Worm (Caenorhabditis elegans) whole organism, mixed stage, embryonic: Measurements from ENCODE around the gene C25G4.3.
"Not testable (repeated sequence)": the region's sequence is repeated elsewhere in the genome, so short reads cannot be mapped to it uniquely, and the experiment has no call there.

Source experiments
- bed-3 ChIP-seq: fragments of 200-800 bp; sonication (Bioruptor generic); optimal IDR thresholded peaks from 3 replicates; lab custom pipeline; 2018; ENCODE audit warnings: mild to moderate bottlenecking, missing genetic modification characterization, moderate library complexity, missing compliant biosample characterization
- blmp-1 ChIP-seq: fragments of 150-350 bp; optimal IDR thresholded peaks from 2 replicates; lab custom pipeline; 2014; ENCODE audit warnings: missing biosample characterization, missing genetic modification characterization
- ceh-39 ChIP-seq: fragments of 150-350 bp; optimal IDR thresholded peaks from 2 replicates; lab custom pipeline; 2014; ENCODE audit warnings: missing biosample characterization, missing genetic modification characterization
- ceh-43 ChIP-seq: fragments of 200-800 bp; sonication (Bioruptor generic); optimal IDR thresholded peaks from 2 replicates; lab custom pipeline; 2018; ENCODE audit warnings: mild to moderate bottlenecking, missing genetic modification characterization, moderate library complexity, missing compliant biosample characterization
- ceh-83 ChIP-seq: fragments of 200-800 bp; sonication (Bioruptor generic); optimal IDR thresholded peaks from 2 replicates; lab custom pipeline; 2018; ENCODE audit warnings: mild to moderate bottlenecking, missing genetic modification characterization, missing compliant biosample characterization
- ces-1 ChIP-seq: fragments of 150-350 bp; optimal IDR thresholded peaks from 2 replicates; lab custom pipeline; 2014; ENCODE audit warnings: missing biosample characterization, missing genetic modification reagents, missing genetic modification characterization
- cnd-1 ChIP-seq: fragments of 200-800 bp; sonication (Bioruptor generic); optimal IDR thresholded peaks from 2 replicates; lab custom pipeline; 2018; ENCODE audit warnings: mild to moderate bottlenecking, missing genetic modification characterization, missing compliant biosample characterization
- drap-1 ChIP-seq: fragments of 200-800 bp; sonication (Bioruptor generic); optimal IDR thresholded peaks from 3 replicates; lab custom pipeline; 2018; ENCODE audit warnings: mild to moderate bottlenecking, missing genetic modification characterization, missing compliant biosample characterization
- elt-1 ChIP-seq: sonication (generic microtip); optimal IDR thresholded peaks from 2 replicates; lab custom pipeline; 2017; ENCODE audit warnings: missing genetic modification characterization, mild to moderate bottlenecking, missing compliant biosample characterization, antibody characterized with exemption, moderate library complexity, borderline replicate concordance; ENCODE audit not compliant: insufficient read depth
- elt-3 ChIP-seq: fragments of 150-350 bp; optimal IDR thresholded peaks from 2 replicates; lab custom pipeline; 2014; ENCODE audit warnings: missing biosample characterization, missing genetic modification characterization
- flh-1 ChIP-seq: fragments of 200-800 bp; sonication (Bioruptor generic); optimal IDR thresholded peaks from 2 replicates; lab custom pipeline; 2018; ENCODE audit warnings: mild to moderate bottlenecking, missing genetic modification characterization, moderate library complexity, missing compliant biosample characterization
- ham-2 ChIP-seq: fragments of 200-800 bp; sonication (Bioruptor generic); optimal IDR thresholded peaks from 2 replicates; lab custom pipeline; 2018; ENCODE audit warnings: mild to moderate bottlenecking, missing genetic modification characterization, missing compliant biosample characterization
- hlh-1 ChIP-seq: fragments of 150-350 bp; optimal IDR thresholded peaks from 2 replicates; lab custom pipeline; 2014; ENCODE audit warnings: missing biosample characterization, missing genetic modification reagents, missing genetic modification characterization
- lin-13 ChIP-seq: fragments of 150-350 bp; optimal IDR thresholded peaks from 2 replicates; lab custom pipeline; 2014; ENCODE audit warnings: missing biosample characterization, missing genetic modification characterization
- lin-32 ChIP-seq: fragments of 200-800 bp; sonication (Bioruptor generic); optimal IDR thresholded peaks from 2 replicates; lab custom pipeline; 2018; ENCODE audit warnings: mild to moderate bottlenecking, missing genetic modification characterization, missing compliant biosample characterization
- lsy-2 ChIP-seq: fragments of 150-350 bp; optimal IDR thresholded peaks from 2 replicates; lab custom pipeline; 2014; ENCODE audit warnings: missing biosample characterization, missing genetic modification characterization
- mab-5 ChIP-seq: fragments of 150-350 bp; optimal IDR thresholded peaks from 2 replicates; lab custom pipeline; 2014; ENCODE audit warnings: missing biosample characterization, missing genetic modification characterization
- mep-1 ChIP-seq: fragments of 150-350 bp; optimal IDR thresholded peaks from 2 replicates; lab custom pipeline; 2017; ENCODE audit warnings: missing biosample characterization, missing genetic modification reagents, missing genetic modification characterization, inconsistent platforms
- mls-2 ChIP-seq: sonication (generic microtip); optimal IDR thresholded peaks from 2 replicates; lab custom pipeline; 2016; ENCODE audit warnings: mild to moderate bottlenecking, missing genetic modification characterization, moderate library complexity, missing compliant biosample characterization
- nhr-2 ChIP-seq: fragments of 150-350 bp; optimal IDR thresholded peaks from 2 replicates; lab custom pipeline; 2014; ENCODE audit warnings: missing biosample characterization, missing genetic modification characterization
- nhr-28 ChIP-seq: fragments of 150-350 bp; optimal IDR thresholded peaks from 2 replicates; lab custom pipeline; 2014; ENCODE audit warnings: missing biosample characterization, missing genetic modification characterization
- nhr-76 ChIP-seq: sonication (generic microtip); optimal IDR thresholded peaks from 2 replicates; lab custom pipeline; 2017; ENCODE audit warnings: missing biosample characterization, missing genetic modification characterization
- pha-4 ChIP-seq: fragments of 150-350 bp; optimal IDR thresholded peaks from 2 replicates; lab custom pipeline; 2018; ENCODE audit warnings: missing biosample characterization, missing genetic modification reagents, missing genetic modification characterization
- sem-2 ChIP-seq: fragments of 200-800 bp; sonication (Bioruptor generic); optimal IDR thresholded peaks from 2 replicates; lab custom pipeline; 2018; ENCODE audit warnings: mild to moderate bottlenecking, missing genetic modification characterization, missing compliant biosample characterization
- snpc-4 ChIP-seq: fragments of 150-350 bp; optimal IDR thresholded peaks from 2 replicates; lab custom pipeline; 2014; ENCODE audit warnings: missing biosample characterization, missing genetic modification characterization
- sptf-1 ChIP-seq: sonication (generic microtip); optimal IDR thresholded peaks from 2 replicates; lab custom pipeline; 2017; ENCODE audit warnings: mild to moderate bottlenecking, missing genetic modification characterization, moderate library complexity, missing compliant biosample characterization
- unc-120 ChIP-seq: sonication (generic microtip); optimal IDR thresholded peaks from 2 replicates; lab custom pipeline; 2017; ENCODE audit warnings: missing genetic modification characterization, missing compliant biosample characterization; ENCODE audit not compliant: poor library complexity, severe bottlenecking
- unc-62 ChIP-seq: fragments of 150-350 bp; optimal IDR thresholded peaks from 2 replicates; lab custom pipeline; 2014; ENCODE audit warnings: missing biosample characterization, missing genetic modification reagents, missing genetic modification characterization
- ztf-11 ChIP-seq: fragments of 150-350 bp; optimal IDR thresholded peaks from 2 replicates; lab custom pipeline; 2014; ENCODE audit warnings: missing biosample characterization, missing genetic modification characterization

The C25G4.3 gene

DNA sequence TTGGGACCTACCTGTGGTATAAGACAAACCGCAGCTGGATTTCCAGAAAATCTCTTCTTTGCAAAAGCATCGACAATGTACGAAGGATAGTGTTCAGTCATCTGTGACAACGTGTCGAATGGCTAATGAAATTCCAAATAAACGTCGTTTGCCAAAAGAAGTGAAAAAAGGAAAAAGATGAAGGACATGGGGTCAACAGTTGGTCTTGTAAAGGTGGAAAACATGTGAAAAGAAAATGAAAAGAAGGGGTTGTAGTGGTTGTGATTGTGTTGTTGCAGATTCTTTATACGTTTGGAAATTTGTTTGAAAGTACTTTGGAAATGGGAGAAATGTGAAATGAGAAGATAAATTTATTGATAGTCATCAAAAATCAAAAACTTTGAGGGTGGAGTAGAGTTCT is 38.8 kb upstream of the C25G4.3 start, which contains the start of gene T04A11.4:
Gene T04A11.4, minus strand, starts transcription at position 101 of the 400 bp plus-strand sequence.
- not testable (repeated sequence) for TF ChIP-seq nhr-76; ceh-39; bed-3 (GFP tag; lab: Kevin White, UChicago)

DNA sequence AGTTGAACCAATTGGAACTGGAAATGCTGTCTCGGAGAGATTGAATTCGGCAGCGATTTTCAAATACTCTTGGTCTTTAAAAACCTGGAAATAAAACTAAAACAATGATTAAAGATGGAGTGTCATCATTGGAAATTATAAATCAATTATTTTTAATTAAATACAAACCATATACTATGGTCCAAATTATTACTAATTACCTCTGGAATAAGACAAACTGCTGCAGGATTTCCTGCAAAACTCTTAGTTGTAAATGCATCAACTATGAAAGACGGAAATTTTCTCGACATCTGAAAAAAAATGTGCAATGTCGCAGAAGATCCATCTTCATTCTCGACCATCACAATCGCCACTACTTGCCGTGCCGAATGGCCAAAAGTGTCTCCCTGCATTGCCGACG is 33.0 kb upstream of the C25G4.3 start, which contains the start of gene igdb-1:
Gene igdb-1, plus strand, starts transcription at position 301 of the 400 bp plus-strand sequence.
- not testable (repeated sequence) for TF ChIP-seq ztf-11 (tag; lab: Kevin White, UChicago); sem-2; nhr-2 (tag; lab: Kevin White, UChicago)

- not testable (repeated sequence) for TF ChIP-seq mls-2 (tag; lab: Kevin White, UChicago); bed-3 (GFP tag; lab: Kevin White, UChicago); nhr-28 (tag; lab: Kevin White, UChicago)
Observed at ce11 chrIV:12476942-12477341, 31.3 kb upstream of the C25G4.3 start, which contains the start of gene T04A11.1. T04A11.1 (minus strand) TSS chrIV:12477042.

ce11 chrIV:12468359-12468758 is 22.7 kb upstream of the C25G4.3 start, which contains the start of gene igdb-2:
igdb-2 (plus strand) TSS chrIV:12468659.
- TF ChIP-seq pha-4 (tag; lab: Kevin White, UChicago) (no peak), ceh-39 (no peak), elt-3 (tag; lab: Kevin White, UChicago) (no peak), ztf-11 (tag; lab: Kevin White, UChicago) (no peak), elt-1 (tag; lab: Kevin White, UChicago) (no peak), lsy-2 (tag; lab: Kevin White, UChicago) (no peak), nhr-76 (no peak), mls-2 (tag; lab: Kevin White, UChicago) (no peak), unc-62 (GFP tag; lab: Kevin White, UChicago) (no peak), drap-1 (GFP tag; lab: Kevin White, UChicago) (no peak), cnd-1 (tag; lab: Kevin White, UChicago) (no peak), sptf-1 (no peak), sem-2 (no peak), mep-1 (no peak), ham-2 (GFP tag; lab: Kevin White, UChicago) (no peak), unc-120 (tag; lab: Kevin White, UChicago) (no peak), lin-32 (GFP tag; lab: Kevin White, UChicago) (no peak)

DNA sequence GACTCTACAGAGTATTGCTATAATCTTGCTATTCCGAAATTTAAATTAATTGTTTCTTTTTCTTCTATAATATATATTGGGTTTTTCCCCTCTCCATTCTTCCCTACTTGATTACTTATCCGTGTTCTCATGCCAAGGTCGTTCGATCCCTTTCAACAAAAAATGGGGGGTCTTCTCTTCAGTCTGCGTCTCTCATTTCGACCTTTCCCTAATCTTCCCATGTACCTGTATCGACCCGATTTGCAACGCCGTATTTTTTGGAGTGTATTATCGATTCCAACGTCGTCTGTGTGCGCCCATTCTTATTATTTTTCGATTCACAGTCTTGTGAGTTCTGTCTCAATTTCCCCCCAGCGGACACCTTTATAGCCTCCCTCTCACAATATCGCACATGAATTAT is 22.1 kb upstream of the C25G4.3 start:
- TF ChIP-seq nhr-28 (tag; lab: Kevin White, UChicago), result no peak
- peak; percentile 72 for TF ChIP-seq ceh-39

- no peak for TF ChIP-seq mep-1
- no peak for TF ChIP-seq flh-1 (GFP tag; lab: Kevin White, UChicago)
- no peak for TF ChIP-seq elt-3 (tag; lab: Kevin White, UChicago)
- TF ChIP-seq drap-1 (GFP tag; lab: Kevin White, UChicago), result no peak
- TF ChIP-seq elt-1 (tag; lab: Kevin White, UChicago), result no peak
- TF ChIP-seq hlh-1 (tag; lab: Kevin White, UChicago), result no peak
Observed at ce11 chrIV:12464822-12465221, 19.1 kb upstream of the C25G4.3 start.

- TF ChIP-seq nhr-2 (tag; lab: Kevin White, UChicago) (no peak), lin-13 (no peak), hlh-1 (tag; lab: Kevin White, UChicago) (no peak), bed-3 (GFP tag; lab: Kevin White, UChicago) (no peak), lsy-2 (tag; lab: Kevin White, UChicago) (no peak), mab-5 (no peak), snpc-4 (tag; lab: Kevin White, UChicago) (no peak), pha-4 (tag; lab: Kevin White, UChicago) (no peak), ceh-83 (GFP tag; lab: Kevin White, UChicago) (no peak), mep-1 (no peak), ham-2 (GFP tag; lab: Kevin White, UChicago) (no peak), drap-1 (GFP tag; lab: Kevin White, UChicago) (no peak), ceh-39 (no peak), elt-3 (tag; lab: Kevin White, UChicago) (no peak), ces-1 (GFP tag; lab: Kevin White, UChicago) (no peak), elt-1 (tag; lab: Kevin White, UChicago) (no peak), blmp-1 (tag; lab: Kevin White, UChicago) (no peak), ceh-43 (GFP tag; lab: Kevin White, UChicago) (no peak)
Observed at ce11 chrIV:12463370-12463769, 17.7 kb upstream of the C25G4.3 start, which contains the start of gene C25G4.8. C25G4.8 (minus strand) TSS chrIV:12463470.
